Worm (Caenorhabditis elegans) whole organism, L2 larva: ENCODE results near the gene Y39D8A.1.

Source experiments
- R02D3.7 ChIP-seq: fragments of 150-350 bp; optimal IDR thresholded peaks from 2 replicates; lab custom pipeline; 2014; ENCODE audit warnings: missing biosample characterization, missing genetic modification characterization
- fos-1 ChIP-seq: fragments of 150-350 bp; optimal IDR thresholded peaks from 2 replicates; lab custom pipeline; 2014; ENCODE audit warnings: missing biosample characterization, missing genetic modification characterization
- lin-13 ChIP-seq: fragments of 150-350 bp; optimal IDR thresholded peaks from 2 replicates; lab custom pipeline; 2014; ENCODE audit warnings: missing biosample characterization, missing genetic modification reagents, missing genetic modification characterization
- lin-39 ChIP-seq: fragments of 150-350 bp; optimal IDR thresholded peaks from 2 replicates; lab custom pipeline; 2014; ENCODE audit warnings: missing biosample characterization, missing genetic modification reagents, missing genetic modification characterization
- nhr-11 ChIP-seq: fragments of 150-350 bp; optimal IDR thresholded peaks from 2 replicates; lab custom pipeline; 2014; ENCODE audit warnings: missing biosample characterization, missing genetic modification characterization
- nhr-237 ChIP-seq: fragments of 150-350 bp; optimal IDR thresholded peaks from 2 replicates; lab custom pipeline; 2014; ENCODE audit warnings: missing biosample characterization, missing genetic modification characterization
- nhr-77 ChIP-seq: fragments of 150-350 bp; optimal IDR thresholded peaks from 2 replicates; lab custom pipeline; 2014; ENCODE audit warnings: missing biosample characterization, missing genetic modification characterization
- sma-3 ChIP-seq: sonication (generic microtip); optimal IDR thresholded peaks from 2 replicates; lab custom pipeline; 2016; ENCODE audit warnings: missing genetic modification reagents, missing genetic modification characterization, missing compliant biosample characterization
- snpc-4 ChIP-seq: fragments of 150-350 bp; optimal IDR thresholded peaks from 2 replicates; lab custom pipeline; 2014; ENCODE audit warnings: missing biosample characterization, missing genetic modification characterization
- unc-39 ChIP-seq: fragments of 150-350 bp; optimal IDR thresholded peaks from 2 replicates; lab custom pipeline; 2014; ENCODE audit warnings: missing biosample characterization, missing genetic modification characterization
- unc-55 ChIP-seq: fragments of 150-350 bp; sonication (generic microtip); optimal IDR thresholded peaks from 3 replicates; lab custom pipeline; 2014; ENCODE audit warnings: missing biosample characterization, missing genetic modification reagents, missing genetic modification characterization
- unc-62 ChIP-seq: fragments of 150-350 bp; optimal IDR thresholded peaks from 2 replicates; lab custom pipeline; 2014; ENCODE audit warnings: missing biosample characterization, missing genetic modification reagents, missing genetic modification characterization
- zag-1 ChIP-seq: fragments of 150-350 bp; optimal IDR thresholded peaks from 2 replicates; lab custom pipeline; 2014; ENCODE audit warnings: missing biosample characterization, missing genetic modification characterization
- ztf-11 ChIP-seq: sonication (generic microtip); optimal IDR thresholded peaks from 2 replicates; lab custom pipeline; 2017; ENCODE audit warnings: missing biosample characterization, missing genetic modification characterization

- TF ChIP-seq unc-39 (no peak), R02D3.7 (no peak), snpc-4 (peak; percentile 20), sma-3 (GFP tag; lab: Kevin White, UChicago) (peak; percentile 84), ztf-11 (tag; lab: Kevin White, UChicago) (no peak), nhr-11 (no peak), lin-13 (GFP tag; lab: Kevin White, UChicago) (no peak), zag-1 (no peak), nhr-237 (tag; lab: Kevin White, UChicago) (no peak), unc-55 (GFP tag; lab: Kevin White, UChicago) (no peak), fos-1 (peak; percentile 22), unc-62 (GFP tag; lab: Kevin White, UChicago) (no peak), lin-39 (tag; lab: Kevin White, UChicago) (no peak), nhr-77 (no peak)
These were observed 37.1 kb upstream of the Y39D8A.1 start, which contains the start of gene ZK6.8 for ce11 chrV:381227-381950.
